Fruit fly (Drosophila melanogaster) whole organism, prepupa: ENCODE data around the gene CG5897.

Experiments used
- CG32006 ChIP-seq: fragments of 200-800 bp; sonication (Bioruptor generic); optimal IDR thresholded peaks from 3 replicates; lab custom pipeline; 2017; ENCODE audit warnings: missing biosample characterization, mild to moderate bottlenecking, missing genetic modification characterization
- CG6792 ChIP-seq: fragments of 200-800 bp; sonication (Bioruptor generic); optimal IDR thresholded peaks from 3 replicates; lab custom pipeline; 2016; ENCODE audit warnings: missing biosample characterization, missing genetic modification characterization
- Lpt ChIP-seq: fragments of 200-800 bp; sonication (Bioruptor generic); optimal IDR thresholded peaks from 3 replicates; lab custom pipeline; 2016; ENCODE audit warnings: missing biosample characterization, missing genetic modification characterization
- Smox ChIP-seq: fragments of 200-800 bp; sonication (Bioruptor generic); optimal IDR thresholded peaks from 3 replicates; lab custom pipeline; 2016; ENCODE audit warnings: missing biosample characterization, missing genetic modification characterization

DNA sequence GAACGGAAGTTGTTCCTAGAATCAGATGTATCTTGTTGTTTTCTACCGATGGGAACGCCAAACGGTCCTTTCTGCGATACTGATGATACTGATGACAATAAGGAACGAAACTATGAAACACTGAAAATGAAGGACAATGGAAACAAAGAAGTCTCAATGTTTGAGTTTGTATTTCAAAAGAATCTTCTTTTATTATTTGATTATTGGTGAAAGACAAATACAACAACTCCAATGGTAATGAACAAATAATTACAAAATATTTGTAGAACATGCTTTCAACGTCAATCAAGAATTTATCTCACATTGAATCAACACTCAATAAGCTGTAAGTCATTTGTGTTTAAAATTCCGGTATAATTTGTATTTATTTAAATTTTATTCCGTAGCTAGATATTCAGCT is 10.0 kb downstream of the CG5897 start, which contains the start of gene Sprn:
- no peak for TF ChIP-seq Lpt (GFP tag; lab: Kevin White, UChicago)
- TF ChIP-seq CG6792 (GFP tag; lab: Kevin White, UChicago) = no peak
- TF ChIP-seq Smox = no peak
- TF ChIP-seq CG32006 (GFP tag; lab: Kevin White, UChicago) = no peak
